Fruit fly (Drosophila melanogaster) whole organism: Measurements from ENCODE around the gene Acp76A.

ENCODE experiments used
- CG8478 ChIP-seq: fragments of >200 bp; optimal IDR thresholded peaks from 2 replicates; lab custom pipeline; 2018; ENCODE audit warnings: inconsistent platforms
- Dll ChIP-seq: fragments of >200 bp; optimal IDR thresholded peaks from 2 replicates; lab custom pipeline; 2017
- EcR ChIP-seq, 2 experiments: fragments of >200 bp; optimal IDR thresholded peaks; 2 replicates each; lab custom pipeline; 2017; ENCODE audit warnings: missing biosample characterization in 2 of 2, missing genetic modification characterization in 2 of 2, missing genetic modification reagents in 2 of 2
- pan ChIP-seq: fragments of >200 bp; optimal IDR thresholded peaks from 2 replicates; lab custom pipeline; 2017
- psq ChIP-seq: fragments of >200 bp; optimal IDR thresholded peaks from 2 replicates; lab custom pipeline; 2017
- usp ChIP-seq: fragments of >200 bp; optimal IDR thresholded peaks from 2 replicates; lab custom pipeline; 2017; ENCODE audit warnings: missing biosample characterization, missing genetic modification characterization, mixed read lengths

Acp76A gene

dm6 chr3L:19015454-19016054 is 36.3 kb downstream of the Acp76A start:
- TF ChIP-seq usp (GFP tag; lab: Kevin White, UChicago) (no peak), EcR (GFP tag; optimal IDR thresholded peaks at IDR 0.05; lab: Kevin White, UChicago) (no peak), Dll (lab: Kevin White, UChicago) (no peak), pan (lab: Kevin White, UChicago) (no peak), psq (no peak), CG8478 (no peak)

- TF ChIP-seq psq = no peak
Measured at dm6 chr3L:19014802-19015201, 37.0 kb downstream of the Acp76A start.

- no peak for TF ChIP-seq psq
Measured at dm6 chr3L:19014090-19014489, 37.7 kb downstream of the Acp76A start.

- no peak for TF ChIP-seq EcR (GFP tag; optimal IDR thresholded peaks at IDR 0.05; lab: Kevin White, UChicago)
- no peak for TF ChIP-seq Dll (lab: Kevin White, UChicago)
- TF ChIP-seq usp (GFP tag; lab: Kevin White, UChicago) = no peak
- TF ChIP-seq psq = no peak
- TF ChIP-seq pan (lab: Kevin White, UChicago) = no peak
- TF ChIP-seq CG8478 = no peak
Measured at dm6 chr3L:19013086-19013752, 38.6 kb downstream of the Acp76A start.

- TF ChIP-seq pan (lab: Kevin White, UChicago) (no peak), psq (no peak), CG8478 (no peak)
Measured at dm6 chr3L:19011174-19011573, 40.7 kb downstream of the Acp76A start.

dm6 chr3L:19005396-19005795 is 46.4 kb downstream of the Acp76A start:
- TF ChIP-seq CG8478 (no peak), EcR (GFP tag; optimal IDR thresholded peaks at IDR 0.05; lab: Kevin White, UChicago) (no peak), usp (GFP tag; lab: Kevin White, UChicago) (no peak), pan (lab: Kevin White, UChicago) (no peak)

- TF ChIP-seq pan (lab: Kevin White, UChicago) (no peak), usp (GFP tag; lab: Kevin White, UChicago) (no peak), EcR (GFP tag; optimal IDR thresholded peaks at IDR 0.05; lab: Kevin White, UChicago) (no peak), Dll (lab: Kevin White, UChicago) (no peak), psq (no peak), CG8478 (no peak)
Measured at dm6 chr3L:19004120-19004519, 47.7 kb downstream of the Acp76A start.

- TF ChIP-seq pan (lab: Kevin White, UChicago) = no peak
- no peak for TF ChIP-seq EcR (GFP tag; optimal IDR thresholded peaks at IDR 0.05; lab: Kevin White, UChicago)
- no peak for TF ChIP-seq psq
- no peak for TF ChIP-seq CG8478
Measured at dm6 chr3L:19003220-19003619, 48.6 kb downstream of the Acp76A start, which contains the start of gene SmydA-2. SmydA-2 (minus strand) TSS chr3L:19003252.
